Fruit fly (Drosophila melanogaster) whole organism, pupa: ENCODE results near the gene Taf9.

Experiments used
- CG10348 ChIP-seq: fragments of 200-800 bp; sonication (Bioruptor generic); IDR thresholded peaks from 2 replicates; pipeline ENCODE4 v1.3.6; 2022; ENCODE audit warnings: missing biosample characterization, missing genetic modification characterization
- CG12605 ChIP-seq: fragments of 200-800 bp; sonication (Bioruptor generic); IDR thresholded peaks from 2 replicates; pipeline ENCODE4 v1.3.6; 2022; ENCODE audit warnings: missing biosample characterization, missing genetic modification characterization
- CG13204 ChIP-seq: fragments of 200-800 bp; sonication (Bioruptor generic); optimal IDR thresholded peaks from 2 replicates; lab custom pipeline; 2018; ENCODE audit warnings: missing biosample characterization, mild to moderate bottlenecking, missing genetic modification characterization, moderate library complexity
- CG14655 ChIP-seq: fragments of 200-800 bp; sonication (Bioruptor generic); optimal IDR thresholded peaks from 3 replicates; lab custom pipeline; 2017; ENCODE audit warnings: mild to moderate bottlenecking, missing biosample characterization, missing genetic modification reagents, missing genetic modification characterization
- CG15710 ChIP-seq: fragments of 200-800 bp; sonication (Bioruptor generic); optimal IDR thresholded peaks from 2 replicates; lab custom pipeline; 2018; ENCODE audit warnings: missing biosample characterization, mild to moderate bottlenecking, missing genetic modification characterization, moderate library complexity
- CG17806 ChIP-seq: fragments of 200-800 bp; sonication (Bioruptor generic); optimal IDR thresholded peaks from 2 replicates; lab custom pipeline; 2018; ENCODE audit warnings: missing biosample characterization, mild to moderate bottlenecking, missing genetic modification characterization, moderate library complexity
- CG32121 ChIP-seq: fragments of 200-800 bp; sonication (Bioruptor generic); IDR thresholded peaks from 2 replicates; pipeline ENCODE4 v1.3.6; 2022; ENCODE audit warnings: missing biosample characterization, missing genetic modification characterization
- CG34367 ChIP-seq: fragments of 200-800 bp; sonication (Bioruptor generic); optimal IDR thresholded peaks from 2 replicates; lab custom pipeline; 2018; ENCODE audit warnings: missing biosample characterization, mild to moderate bottlenecking, missing genetic modification characterization
- CG4496 ChIP-seq: fragments of 200-800 bp; sonication (Bioruptor generic); IDR thresholded peaks from 3 replicates; pipeline ENCODE4 v1.3.6; 2022; ENCODE audit warnings: missing biosample characterization, missing genetic modification characterization
- CG8159 ChIP-seq: fragments of 200-800 bp; sonication (Bioruptor generic); optimal IDR thresholded peaks from 3 replicates; lab custom pipeline; 2018; ENCODE audit warnings: missing biosample characterization, mild to moderate bottlenecking, missing genetic modification characterization, moderate library complexity
- CG8301 ChIP-seq: fragments of 200-800 bp; sonication (Bioruptor generic); optimal IDR thresholded peaks from 2 replicates; lab custom pipeline; 2018; ENCODE audit warnings: missing biosample characterization, mild to moderate bottlenecking, missing genetic modification characterization
- CG9948 ChIP-seq: fragments of 200-800 bp; sonication (Bioruptor generic); optimal IDR thresholded peaks from 2 replicates; lab custom pipeline; 2018; ENCODE audit warnings: missing biosample characterization, mild to moderate bottlenecking, missing genetic modification characterization, moderate library complexity
- D1 ChIP-seq: fragments of 200-800 bp; sonication (Bioruptor generic); optimal IDR thresholded peaks from 2 replicates; lab custom pipeline; 2018; ENCODE audit warnings: missing biosample characterization, mild to moderate bottlenecking, missing genetic modification characterization, moderate library complexity
- EcR ChIP-seq: fragments of 200-800 bp; sonication (Bioruptor generic); optimal IDR thresholded peaks from 3 replicates; lab custom pipeline; 2019; ENCODE audit warnings: missing biosample characterization, missing genetic modification characterization, mild to moderate bottlenecking, moderate library complexity, missing genetic modification reagents
- Ets98B ChIP-seq: fragments of 200-800 bp; sonication (Bioruptor generic); IDR thresholded peaks from 2 replicates; pipeline ENCODE4 v1.3.6; 2022; ENCODE audit warnings: missing biosample characterization, missing genetic modification characterization
- Pif1A ChIP-seq: fragments of 200-800 bp; sonication (Bioruptor generic); optimal IDR thresholded peaks from 3 replicates; lab custom pipeline; 2016; ENCODE audit warnings: missing biosample characterization, missing genetic modification characterization
- Pif1B ChIP-seq: fragments of 200-800 bp; sonication (Bioruptor generic); optimal IDR thresholded peaks from 3 replicates; lab custom pipeline; 2016; ENCODE audit warnings: missing biosample characterization, missing genetic modification characterization
- Snoo ChIP-seq: fragments of 200-800 bp; sonication (Bioruptor generic); optimal IDR thresholded peaks from 3 replicates; lab custom pipeline; 2017; ENCODE audit warnings: missing biosample characterization, mild to moderate bottlenecking, missing genetic modification characterization, inconsistent platforms
- fd96Ca ChIP-seq: fragments of 200-800 bp; sonication (Bioruptor generic); IDR thresholded peaks from 3 replicates; pipeline ENCODE4 v1.3.6; 2022; ENCODE audit warnings: missing biosample characterization, missing genetic modification characterization
- gl ChIP-seq: fragments of 200-800 bp; sonication (Bioruptor generic); optimal IDR thresholded peaks from 2 replicates; lab custom pipeline; 2018; ENCODE audit warnings: missing biosample characterization, mild to moderate bottlenecking, missing genetic modification characterization
- rn ChIP-seq: fragments of 200-800 bp; sonication (Bioruptor generic); IDR thresholded peaks from 2 replicates; pipeline ENCODE4 v1.3.6; 2022; ENCODE audit warnings: missing biosample characterization, missing genetic modification characterization

Gene Taf9

dm6 chrX:17860711-17861110 lies 18.8 kb downstream of the Taf9 start, which contains the start of the genes Arp8 and CG6769:
Arp8 (minus strand) TSS chrX:17860800.
CG6769 (plus strand) TSS chrX:17861002.
- no peak for TF ChIP-seq CG9948 (tag; lab: Kevin White, UChicago)
- TF ChIP-seq CG34367 (tag; lab: Kevin White, UChicago), result no peak
- TF ChIP-seq EcR (GFP tag; lab: Kevin White, UChicago), result no peak
- TF ChIP-seq CG14655 (GFP tag; lab: Kevin White, UChicago), result no peak
- no peak for TF ChIP-seq CG17806 (tag; lab: Kevin White, UChicago)
- TF ChIP-seq CG12605, result no peak
- no peak for TF ChIP-seq Pif1A (GFP tag; lab: Kevin White, UChicago)
- TF ChIP-seq CG8301, result no peak
- TF ChIP-seq Snoo (tag; lab: Kevin White, UChicago), result no peak
- TF ChIP-seq CG4496 (GFP tag; lab: Robert Waterston, UW), result no peak
- no peak for TF ChIP-seq CG15710 (tag; lab: Kevin White, UChicago)
- no peak for TF ChIP-seq rn (GFP tag; lab: Robert Waterston, UW)
- TF ChIP-seq CG10348 (GFP tag; lab: Robert Waterston, UW), result no peak
- no peak for TF ChIP-seq Ets98B (GFP tag; lab: Robert Waterston, UW)

dm6 chrX:17865103-17865502 lies 23.1 kb downstream of the Taf9 start:
- no peak for TF ChIP-seq CG15710 (tag; lab: Kevin White, UChicago)
- no peak for TF ChIP-seq Pif1B (GFP tag; lab: Kevin White, UChicago)
- no peak for TF ChIP-seq CG13204 (GFP tag; lab: Kevin White, UChicago)
- TF ChIP-seq rn (GFP tag; lab: Robert Waterston, UW), result no peak
- TF ChIP-seq fd96Ca (GFP tag; lab: Robert Waterston, UW), result no peak
- no peak for TF ChIP-seq CG9948 (tag; lab: Kevin White, UChicago)
- no peak for TF ChIP-seq D1 (tag; lab: Kevin White, UChicago)
- no peak for TF ChIP-seq Snoo (tag; lab: Kevin White, UChicago)
- TF ChIP-seq CG17806 (tag; lab: Kevin White, UChicago), result no peak
- TF ChIP-seq CG10348 (GFP tag; lab: Robert Waterston, UW), result no peak
- no peak for TF ChIP-seq Ets98B (GFP tag; lab: Robert Waterston, UW)
- no peak for TF ChIP-seq gl (tag; lab: Kevin White, UChicago)
- no peak for TF ChIP-seq CG12605
- no peak for TF ChIP-seq Pif1A (GFP tag; lab: Kevin White, UChicago)
- TF ChIP-seq CG8301, result no peak
- no peak for TF ChIP-seq CG14655 (GFP tag; lab: Kevin White, UChicago)

dm6 chrX:17870614-17871394 lies 28.8 kb downstream of the Taf9 start:
- TF ChIP-seq D1 (tag; lab: Kevin White, UChicago) (no peak), EcR (GFP tag; lab: Kevin White, UChicago) (peak; percentile 44), fd96Ca (GFP tag; lab: Robert Waterston, UW) (peak; percentile 28; the same call in 1 of the 3 replicates), Pif1A (GFP tag; lab: Kevin White, UChicago) (peak; percentile 29), Snoo (tag; lab: Kevin White, UChicago) (no peak), CG10348 (GFP tag; lab: Robert Waterston, UW) (no peak), CG4496 (GFP tag; lab: Robert Waterston, UW) (peak; percentile 49; the same call in 1 of the 3 replicates), Ets98B (GFP tag; lab: Robert Waterston, UW) (no peak), CG12605 (0 out of 2 replicates have a peak, but pooled peaks have one; percentile 31), rn (GFP tag; lab: Robert Waterston, UW) (no peak)

- no peak for TF ChIP-seq CG17806 (tag; lab: Kevin White, UChicago)
- TF ChIP-seq Snoo (tag; lab: Kevin White, UChicago), result no peak
- TF ChIP-seq CG13204 (GFP tag; lab: Kevin White, UChicago), result no peak
- no peak for TF ChIP-seq CG12605
- TF ChIP-seq CG10348 (GFP tag; lab: Robert Waterston, UW), result no peak
- TF ChIP-seq CG34367 (tag; lab: Kevin White, UChicago), result no peak
- no peak for TF ChIP-seq fd96Ca (GFP tag; lab: Robert Waterston, UW)
- TF ChIP-seq rn (GFP tag; lab: Robert Waterston, UW), result no peak
- no peak for TF ChIP-seq CG8301
Observed at dm6 chrX:17872310-17872709, 30.3 kb downstream of the Taf9 start.

dm6 chrX:17873329-17873728 lies 31.4 kb downstream of the Taf9 start:
- TF ChIP-seq CG4496 (GFP tag; lab: Robert Waterston, UW), result no peak
- TF ChIP-seq gl (tag; lab: Kevin White, UChicago), result no peak
- TF ChIP-seq EcR (GFP tag; lab: Kevin White, UChicago), result peak; percentile 73
- no peak for TF ChIP-seq CG17806 (tag; lab: Kevin White, UChicago)
- TF ChIP-seq Snoo (tag; lab: Kevin White, UChicago), result no peak
- TF ChIP-seq fd96Ca (GFP tag; lab: Robert Waterston, UW), result no peak
- no peak for TF ChIP-seq CG9948 (tag; lab: Kevin White, UChicago)
- TF ChIP-seq CG10348 (GFP tag; lab: Robert Waterston, UW), result no peak
- TF ChIP-seq, all 21 proteins: peak for 1

DNA sequence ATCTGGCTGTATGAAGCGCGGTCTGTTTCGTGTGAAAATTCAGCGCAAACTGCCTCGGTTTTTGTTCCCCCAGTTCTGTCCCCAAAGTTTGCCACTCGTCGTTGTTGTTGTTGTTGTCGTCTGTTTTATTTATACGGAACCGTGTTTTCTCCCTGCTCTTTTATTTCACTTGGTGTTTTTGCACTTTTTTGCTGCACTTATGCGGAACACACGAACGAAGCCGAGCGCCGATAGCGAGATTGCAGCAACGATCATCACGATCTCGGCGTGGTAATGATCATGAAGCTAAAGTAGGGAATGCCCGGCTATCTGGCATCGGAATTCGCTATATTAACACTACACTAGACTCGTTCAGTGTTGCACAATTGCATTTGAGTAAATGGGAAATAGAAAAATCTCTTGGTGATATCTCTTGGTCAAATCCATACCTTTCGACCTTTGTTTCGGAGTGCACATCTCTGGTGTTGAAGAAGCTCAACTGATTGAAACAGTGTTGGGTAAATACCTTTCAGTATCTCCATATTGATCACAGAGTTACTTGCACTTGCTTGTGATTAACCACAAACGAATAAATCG lies 33.1 kb downstream of the Taf9 start:
- TF ChIP-seq CG8301 (peak; percentile 7), CG32121 (no peak), CG4496 (GFP tag; lab: Robert Waterston, UW) (peak; percentile 63; the same call in 1 of the 3 replicates), D1 (tag; lab: Kevin White, UChicago) (no peak), CG10348 (GFP tag; lab: Robert Waterston, UW) (no peak), Pif1B (GFP tag; lab: Kevin White, UChicago) (no peak), rn (GFP tag; lab: Robert Waterston, UW) (no peak), EcR (GFP tag; lab: Kevin White, UChicago) (peak; percentile 42), CG12605 (peak; percentile 70), Snoo (tag; lab: Kevin White, UChicago) (peak; percentile 32), fd96Ca (GFP tag; lab: Robert Waterston, UW) (0 out of 3 replicates have a peak, but pooled peaks have one; percentile 18), CG14655 (GFP tag; lab: Kevin White, UChicago) (peak; percentile 55), Ets98B (GFP tag; lab: Robert Waterston, UW) (no peak; the same call in 1 of the 2 replicates), CG15710 (tag; lab: Kevin White, UChicago) (peak; percentile 7), CG17806 (tag; lab: Kevin White, UChicago) (no peak), CG13204 (GFP tag; lab: Kevin White, UChicago) (no peak), Pif1A (GFP tag; lab: Kevin White, UChicago) (peak; percentile 30), CG8159 (tag; lab: Kevin White, UChicago) (peak; percentile 1), gl (tag; lab: Kevin White, UChicago) (peak; percentile 62), CG9948 (tag; lab: Kevin White, UChicago) (no peak), CG34367 (tag; lab: Kevin White, UChicago) (no peak)
